Fruit fly (Drosophila melanogaster) whole organism, embryonic: ENCODE measurements around the gene Tsf2.
A peak's percentile ranks its signal among the peaks of the same experiment; 100 is the strongest.

ENCODE experiments used
- Asciz ChIP-seq: fragments of 200-800 bp; sonication (Bioruptor generic); optimal IDR thresholded peaks from 2 replicates; lab custom pipeline; 2017; ENCODE audit warnings: missing biosample characterization, mild to moderate bottlenecking, missing genetic modification characterization, missing genetic modification reagents
- BEAF-32 ChIP-seq: fragments of 200-800 bp; sonication (Bioruptor generic); optimal IDR thresholded peaks from 3 replicates; lab custom pipeline; 2017; ENCODE audit warnings: missing biosample characterization, missing genetic modification characterization, mild to moderate bottlenecking, moderate library complexity, missing genetic modification reagents
- Blimp-1 ChIP-seq: fragments of 200-800 bp; sonication (Bioruptor generic); optimal IDR thresholded peaks from 3 replicates; lab custom pipeline; 2018; ENCODE audit warnings: missing biosample characterization, missing genetic modification characterization, mild to moderate bottlenecking, moderate library complexity, missing genetic modification reagents
- CG10147 ChIP-seq: fragments of 200-800 bp; sonication (Bioruptor generic); optimal IDR thresholded peaks from 2 replicates; lab custom pipeline; 2019; ENCODE audit warnings: missing biosample characterization, mild to moderate bottlenecking, missing genetic modification characterization, moderate library complexity
- CG1024 ChIP-seq: fragments of 200-800 bp; sonication (Bioruptor generic); IDR thresholded peaks from 2 replicates; pipeline ENCODE4 v1.3.6; 2022; ENCODE audit warnings: missing biosample characterization, missing genetic modification characterization
- CG10979 ChIP-seq: fragments of 200-800 bp; sonication (Bioruptor generic); optimal IDR thresholded peaks from 2 replicates; lab custom pipeline; 2018; ENCODE audit warnings: missing biosample characterization, mild to moderate bottlenecking, missing genetic modification characterization, moderate library complexity
- CG11504 ChIP-seq: fragments of 200-800 bp; sonication (Bioruptor generic); optimal IDR thresholded peaks from 3 replicates; lab custom pipeline; 2019; ENCODE audit warnings: missing biosample characterization, mild to moderate bottlenecking, missing genetic modification characterization, moderate library complexity
- CG12071 ChIP-seq: fragments of 200-800 bp; sonication (Bioruptor generic); optimal IDR thresholded peaks from 3 replicates; lab custom pipeline; 2018; ENCODE audit warnings: missing biosample characterization, mild to moderate bottlenecking, missing genetic modification characterization
- CG12744 ChIP-seq: fragments of 200-800 bp; sonication (Bioruptor generic); optimal IDR thresholded peaks from 2 replicates; lab custom pipeline; 2016; ENCODE audit warnings: missing biosample characterization, missing genetic modification characterization
- CG14014 ChIP-seq: fragments of 200-800 bp; sonication (Bioruptor generic); IDR thresholded peaks from 2 replicates; pipeline ENCODE4 v1.3.6; 2022; ENCODE audit warnings: missing biosample characterization, missing genetic modification characterization
- CG17359 ChIP-seq: fragments of 200-800 bp; sonication (Bioruptor generic); optimal IDR thresholded peaks from 3 replicates; lab custom pipeline; 2018; ENCODE audit warnings: missing biosample characterization, mild to moderate bottlenecking, missing genetic modification characterization, moderate library complexity
- CG2712 ChIP-seq: fragments of 200-800 bp; optimal IDR thresholded peaks from 3 replicates; lab custom pipeline; 2019; ENCODE audit warnings: missing biosample characterization, mild to moderate bottlenecking, missing genetic modification characterization, moderate library complexity
- CG30403 ChIP-seq: fragments of 200-800 bp; sonication (Bioruptor generic); optimal IDR thresholded peaks from 3 replicates; lab custom pipeline; 2016; ENCODE audit warnings: missing biosample characterization, missing genetic modification characterization
- CG31441 ChIP-seq: fragments of 200-800 bp; sonication (Bioruptor generic); IDR thresholded peaks from 2 replicates; pipeline ENCODE4 v1.3.6; 2022; ENCODE audit warnings: missing biosample characterization, missing genetic modification characterization
- CG3163 ChIP-seq: fragments of 200-800 bp; sonication (Bioruptor generic); optimal IDR thresholded peaks from 3 replicates; lab custom pipeline; 2016; ENCODE audit warnings: missing biosample characterization, missing genetic modification characterization
- CG7963 ChIP-seq: fragments of 200-800 bp; sonication (Bioruptor generic); IDR thresholded peaks from 3 replicates; pipeline ENCODE4 v1.3.6; 2022; ENCODE audit warnings: missing biosample characterization, missing genetic modification characterization; ENCODE audit not compliant: partially characterized antibody
- CG8089 ChIP-seq: fragments of 200-800 bp; sonication (Bioruptor generic); optimal IDR thresholded peaks from 3 replicates; lab custom pipeline; 2016; ENCODE audit warnings: missing biosample characterization, missing genetic modification characterization
- Drgx ChIP-seq: fragments of 200-800 bp; sonication (Bioruptor generic); IDR thresholded peaks from 2 replicates; pipeline ENCODE4 v1.3.6; 2022; ENCODE audit warnings: missing biosample characterization, missing genetic modification characterization
- H15 ChIP-seq: fragments of 200-800 bp; sonication (Bioruptor generic); IDR thresholded peaks from 3 replicates; pipeline ENCODE4 v1.3.6; 2022; ENCODE audit warnings: missing biosample characterization, missing genetic modification characterization
- Hr3 ChIP-seq: fragments of 200-800 bp; sonication (Bioruptor generic); optimal IDR thresholded peaks from 3 replicates; lab custom pipeline; 2016; ENCODE audit warnings: missing biosample characterization, missing genetic modification characterization
- Jarid2 ChIP-seq: fragments of 200-800 bp; sonication (Bioruptor generic); optimal IDR thresholded peaks from 3 replicates; lab custom pipeline; 2017; ENCODE audit warnings: mild to moderate bottlenecking, missing biosample characterization, missing genetic modification reagents, missing genetic modification characterization
- MBD-R2 ChIP-seq: fragments of 200-800 bp; sonication (Bioruptor generic); IDR thresholded peaks from 2 replicates; pipeline ENCODE4 v1.3.6; 2022; ENCODE audit warnings: missing biosample characterization, missing genetic modification characterization
- MTF-1 ChIP-seq: fragments of 200-800 bp; sonication (Bioruptor generic); optimal IDR thresholded peaks from 2 replicates; lab custom pipeline; 2018; ENCODE audit warnings: missing biosample characterization, mild to moderate bottlenecking, missing genetic modification characterization, borderline replicate concordance
- Myb ChIP-seq: fragments of 200-800 bp; sonication (Bioruptor generic); optimal IDR thresholded peaks from 2 replicates; lab custom pipeline; 2016; ENCODE audit warnings: missing biosample characterization, missing genetic modification characterization
- NFAT ChIP-seq: fragments of 200-800 bp; sonication (Bioruptor generic); IDR thresholded peaks from 2 replicates; pipeline ENCODE4 v1.3.6; 2022; ENCODE audit warnings: missing biosample characterization, missing genetic modification characterization
- Sox100B ChIP-seq: fragments of 200-800 bp; sonication (Bioruptor generic); optimal IDR thresholded peaks from 3 replicates; lab custom pipeline; 2018; ENCODE audit warnings: missing biosample characterization, mild to moderate bottlenecking, missing genetic modification characterization
- Vsx1 ChIP-seq: fragments of 200-800 bp; sonication (Bioruptor generic); optimal IDR thresholded peaks from 2 replicates; lab custom pipeline; 2017; ENCODE audit warnings: missing biosample characterization, mild to moderate bottlenecking, missing genetic modification characterization, missing genetic modification reagents
- al ChIP-seq: fragments of 200-800 bp; sonication (Bioruptor generic); IDR thresholded peaks from 2 replicates; pipeline ENCODE4 v1.3.6; 2022; ENCODE audit warnings: missing biosample characterization, missing genetic modification characterization
- bbx ChIP-seq: fragments of 200-800 bp; sonication (Bioruptor generic); IDR thresholded peaks from 2 replicates; pipeline ENCODE4 v1.3.6; 2022; ENCODE audit warnings: missing biosample characterization, missing genetic modification characterization; ENCODE audit not compliant: partially characterized antibody
- danr ChIP-seq: fragments of 200-800 bp; sonication (Bioruptor generic); IDR thresholded peaks from 2 replicates; pipeline ENCODE4 v1.3.6; 2022; ENCODE audit warnings: missing biosample characterization, missing genetic modification characterization
- dmrt99B ChIP-seq: fragments of 200-800 bp; sonication (Bioruptor generic); optimal IDR thresholded peaks from 2 replicates; lab custom pipeline; 2018; ENCODE audit warnings: missing biosample characterization, mild to moderate bottlenecking, missing genetic modification characterization, moderate library complexity
- fd3F ChIP-seq: fragments of 200-800 bp; sonication (Bioruptor generic); optimal IDR thresholded peaks from 2 replicates; lab custom pipeline; 2018; ENCODE audit warnings: missing biosample characterization, mild to moderate bottlenecking, missing genetic modification characterization, moderate library complexity
- gce ChIP-seq: fragments of 200-800 bp; sonication (Bioruptor generic); IDR thresholded peaks from 3 replicates; pipeline ENCODE4 v1.3.6; 2022; ENCODE audit warnings: missing biosample characterization, missing genetic modification characterization
- gfzf ChIP-seq: fragments of 200-800 bp; sonication (Bioruptor generic); optimal IDR thresholded peaks from 2 replicates; lab custom pipeline; 2016; ENCODE audit warnings: missing biosample characterization, mild to moderate bottlenecking, missing genetic modification characterization, moderate library complexity
- grau ChIP-seq: fragments of 200-800 bp; optimal IDR thresholded peaks from 3 replicates; lab custom pipeline; 2019; ENCODE audit warnings: missing biosample characterization, mild to moderate bottlenecking, missing genetic modification characterization, moderate library complexity
- insv ChIP-seq, 2 experiments: fragments of 200-800 bp; sonication (Bioruptor generic); optimal IDR thresholded peaks; 3 replicates each; lab custom pipeline; 2016 to 2018; ENCODE audit warnings: missing biosample characterization in 2 of 2, missing genetic modification characterization in 2 of 2
- nmo ChIP-seq: fragments of 200-800 bp; sonication (Bioruptor generic); optimal IDR thresholded peaks from 2 replicates; lab custom pipeline; 2018; ENCODE audit warnings: missing biosample characterization, mild to moderate bottlenecking, missing genetic modification characterization, moderate library complexity
- oc ChIP-seq: fragments of 200-800 bp; sonication (Bioruptor generic); optimal IDR thresholded peaks from 2 replicates; lab custom pipeline; 2018; ENCODE audit warnings: missing biosample characterization, mild to moderate bottlenecking, missing genetic modification characterization, moderate library complexity
- peb ChIP-seq: fragments of 200-800 bp; sonication (Bioruptor generic); IDR thresholded peaks from 2 replicates; pipeline ENCODE4 v1.3.6; 2022; ENCODE audit warnings: missing biosample characterization, missing genetic modification characterization
- pzg ChIP-seq: fragments of 200-800 bp; sonication (Bioruptor generic); optimal IDR thresholded peaks from 3 replicates; lab custom pipeline; 2018; ENCODE audit warnings: missing biosample characterization, mild to moderate bottlenecking, missing genetic modification characterization, moderate library complexity
- row ChIP-seq: fragments of 200-800 bp; sonication (Bioruptor generic); IDR thresholded peaks from 3 replicates; pipeline ENCODE4 v1.3.6; 2022; ENCODE audit warnings: missing biosample characterization, missing genetic modification characterization
- sens ChIP-seq: fragments of 200-800 bp; sonication (Bioruptor generic); peaks from one replicate; lab custom pipeline; 2016; ENCODE audit warnings: missing biosample characterization, missing genetic modification characterization
- sens-2 ChIP-seq: fragments of 200-800 bp; sonication (Bioruptor generic); IDR thresholded peaks from 2 replicates; pipeline ENCODE4 v1.3.6; 2022; ENCODE audit warnings: missing biosample characterization, missing genetic modification characterization
- sob ChIP-seq: fragments of 200-800 bp; sonication (Bioruptor generic); IDR thresholded peaks from 2 replicates; pipeline ENCODE4 v1.3.6; 2022; ENCODE audit warnings: missing biosample characterization, missing genetic modification characterization
- sug ChIP-seq: fragments of 200-800 bp; optimal IDR thresholded peaks from 2 replicates; lab custom pipeline; 2019; ENCODE audit warnings: missing biosample characterization, mild to moderate bottlenecking, missing genetic modification characterization, moderate library complexity
- tio ChIP-seq: fragments of 200-800 bp; sonication (Bioruptor generic); optimal IDR thresholded peaks from 2 replicates; lab custom pipeline; 2017; ENCODE audit warnings: missing biosample characterization, missing genetic modification characterization, inconsistent platforms
- tll ChIP-seq, 2 experiments: fragments of 200-800 bp in 1 of 2; fragments of >200 bp in 1 of 2; sonication (Bioruptor generic) in 1 of 2; optimal IDR thresholded peaks; 2 replicates each; lab custom pipeline; 2017 to 2019; ENCODE audit warnings: missing biosample characterization in 2 of 2, missing genetic modification characterization in 2 of 2, mild to moderate bottlenecking in 1 of 2, moderate library complexity in 1 of 2
- trh ChIP-seq: fragments of 200-800 bp; sonication (Bioruptor generic); optimal IDR thresholded peaks from 2 replicates; lab custom pipeline; 2016; ENCODE audit warnings: missing biosample characterization, missing genetic modification characterization
- unc-4 ChIP-seq: fragments of 200-800 bp; sonication (Bioruptor generic); IDR thresholded peaks from 2 replicates; pipeline ENCODE4 v1.3.6; 2022; ENCODE audit warnings: missing biosample characterization, missing genetic modification characterization; ENCODE audit not compliant: partially characterized antibody
- unpg ChIP-seq: fragments of 200-800 bp; sonication (Bioruptor generic); optimal IDR thresholded peaks from 3 replicates; lab custom pipeline; 2018; ENCODE audit warnings: missing biosample characterization, mild to moderate bottlenecking, missing genetic modification characterization, moderate library complexity

The Tsf2 gene

dm6 chr3L:12482917-12483316 is 50.6 kb downstream of the Tsf2 start (continued):
- TF ChIP-seq row (GFP tag; lab: Robert Waterston, UW) (peak; percentile 75), grau (tag; lab: Kevin White, UChicago) (peak; percentile 82), al (peak; percentile 59), CG1024 (no peak), Drgx (GFP tag; lab: Robert Waterston, UW) (peak; percentile 89), CG10147 (GFP tag; lab: Kevin White, UChicago) (peak; percentile 72), sens (peak; percentile 95), sob (peak; percentile 64), CG8089 (peak; percentile 32), MBD-R2 (GFP tag; lab: Robert Waterston, UW) (no peak), CG30403 (GFP tag; lab: Kevin White, UChicago) (peak; percentile 82), BEAF-32 (GFP tag; lab: Kevin White, UChicago) (no peak), Blimp-1 (peak; percentile 69), sug (tag; lab: Kevin White, UChicago) (peak; percentile 51), CG2712 (tag; lab: Kevin White, UChicago) (peak; percentile 86), bbx (GFP tag; lab: Robert Waterston, UW) (no peak), CG31441 (GFP tag; lab: Robert Waterston, UW) (peak; percentile 90), CG12744 (GFP tag; lab: Kevin White, UChicago) (peak; percentile 37), CG3163 (GFP tag; lab: Kevin White, UChicago) (no peak), insv (GFP tag; optimal IDR thresholded peaks at IDR 0.05; lab: Kevin White, UChicago) (no peak), Jarid2 (GFP tag; lab: Kevin White, UChicago) (peak; percentile 38), fd3F (peak; percentile 63), Sox100B (peak; percentile 86), danr (GFP tag; lab: Robert Waterston, UW) (no peak), gce (GFP tag; lab: Robert Waterston, UW) (peak; percentile 42; the same call in 1 of the 3 replicates), H15 (GFP tag; lab: Robert Waterston, UW) (peak; percentile 62; the same call in 1 of the 3 replicates), Hr3 (GFP tag; lab: Kevin White, UChicago) (peak; percentile 76), trh (GFP tag; lab: Kevin White, UChicago) (peak; percentile 62), CG11504 (tag; lab: Kevin White, UChicago) (peak; percentile 91), unpg (GFP tag; lab: Kevin White, UChicago) (peak; percentile 69), CG14014 (GFP tag; lab: Robert Waterston, UW) (peak; percentile 71), Vsx1 (GFP tag; lab: Kevin White, UChicago) (peak; percentile 62), MTF-1 (GFP tag; lab: Kevin White, UChicago) (no peak), dmrt99B (tag; lab: Kevin White, UChicago) (peak; percentile 92), pzg (GFP tag; lab: Kevin White, UChicago) (no peak), Asciz (GFP tag; lab: Kevin White, UChicago) (peak; percentile 84), NFAT (GFP tag; lab: Robert Waterston, UW) (0 out of 2 replicates have a peak, but pooled peaks have one; percentile 2), CG17359 (tag; lab: Kevin White, UChicago) (peak; percentile 79), tio (GFP tag; lab: Kevin White, UChicago) (peak; percentile 79), sens-2 (GFP tag; lab: Robert Waterston, UW) (peak; percentile 32; the same call in 1 of the 2 replicates), unc-4 (no peak), CG12071 (GFP tag; lab: Kevin White, UChicago) (peak; percentile 9), gfzf (GFP tag; lab: Kevin White, UChicago) (no peak), Myb (GFP tag; lab: Kevin White, UChicago) (no peak), peb (GFP tag; lab: Robert Waterston, UW) (peak; percentile 55; the same call in 1 of the 2 replicates), CG7963 (GFP tag; lab: Robert Waterston, UW) (no peak), oc (tag; lab: Kevin White, UChicago) (peak; percentile 37), tll (GFP tag; optimal IDR thresholded peaks at IDR 0.05; lab: Kevin White, UChicago) (no peak), nmo (peak; percentile 88), CG10979 (tag; lab: Kevin White, UChicago) (peak; percentile 80)
